Worm (Caenorhabditis elegans) whole organism, midembryonic: ENCODE results near the gene C33D3.3.

Experiments
- T22C8.4 ChIP-seq: fragments of 200-800 bp; sonication (Bioruptor generic); IDR thresholded peaks from 2 replicates; pipeline ENCODE4 v1.3.6; 2022; ENCODE audit warnings: missing genetic modification characterization, missing compliant biosample characterization
- cog-1 ChIP-seq: sonication (generic microtip); optimal IDR thresholded peaks from 2 replicates; lab custom pipeline; 2016; ENCODE audit warnings: missing genetic modification characterization, missing compliant biosample characterization
- flt-1 ChIP-seq: fragments of 200-800 bp; sonication (Bioruptor generic); IDR thresholded peaks from 2 replicates; pipeline ENCODE4 v1.3.6; 2022; ENCODE audit warnings: missing genetic modification characterization, missing compliant biosample characterization
- klf-2 ChIP-seq: fragments of 200-800 bp; sonication (Bioruptor generic); conservative IDR thresholded peaks from 2 replicates; pipeline ENCODE4 v1.3.6; 2022; ENCODE audit warnings: missing genetic modification reagents, missing genetic modification characterization, missing compliant biosample characterization
- ztf-29 ChIP-seq: fragments of 200-800 bp; sonication (Bioruptor generic); IDR thresholded peaks from 2 replicates; pipeline ENCODE4 v1.3.6; 2022; ENCODE audit warnings: missing genetic modification reagents, missing genetic modification characterization, missing compliant biosample characterization

ce11 chrX:10476573-10476972 lies 8.6 kb upstream of the C33D3.3 start, which contains the start of gene C39B10.7:
- TF ChIP-seq cog-1 (tag; lab: Kevin White, UChicago) (no peak), ztf-29 (no peak), klf-2 (GFP tag; lab: Robert Waterston, UW) (no peak), flt-1 (GFP tag; lab: Robert Waterston, UW) (no peak), T22C8.4 (GFP tag; lab: Robert Waterston, UW) (no peak)
